Worm (Caenorhabditis elegans) whole organism, young adult: Measurements from ENCODE around the gene W02D7.5.
A peak's percentile ranks its signal among the peaks of the same experiment; 100 is the strongest.

ENCODE experiments used
- B0035.1 ChIP-seq: sonication (generic microtip); optimal IDR thresholded peaks from 2 replicates; lab custom pipeline; 2016; ENCODE audit warnings: missing genetic modification characterization, mild to moderate bottlenecking, missing compliant biosample characterization, missing genotype, missing genetic modification reagents
- B0336.3 ChIP-seq: fragments of 200-800 bp; sonication (Bioruptor generic); IDR thresholded peaks from 2 replicates; pipeline ENCODE4 v1.3.6; 2022; ENCODE audit warnings: missing genetic modification characterization, missing compliant biosample characterization
- C17E4.6 ChIP-seq: fragments of 200-800 bp; sonication (Bioruptor generic); IDR thresholded peaks from 2 replicates; pipeline ENCODE4 v1.3.6; 2022; ENCODE audit warnings: missing genetic modification reagents, missing genetic modification characterization, missing compliant biosample characterization
- F22D6.2 ChIP-seq: sonication (generic microtip); optimal IDR thresholded peaks from 2 replicates; lab custom pipeline; 2016; ENCODE audit warnings: mild to moderate bottlenecking, missing genetic modification characterization, missing compliant biosample characterization
- F23B12.7 ChIP-seq: sonication (generic microtip); optimal IDR thresholded peaks from 2 replicates; lab custom pipeline; 2017; ENCODE audit warnings: missing genetic modification characterization, mild to moderate bottlenecking, missing compliant biosample characterization, antibody characterized with exemption, moderate library complexity; ENCODE audit not compliant: insufficient read depth
- F37B4.10 ChIP-seq: fragments of 200-800 bp; sonication (Bioruptor generic); IDR thresholded peaks from 2 replicates; pipeline ENCODE4 v1.3.6; 2022; ENCODE audit warnings: missing genetic modification characterization, missing compliant biosample characterization
- F52B5.7 ChIP-seq: sonication (generic microtip); optimal IDR thresholded peaks from 2 replicates; lab custom pipeline; 2016; ENCODE audit warnings: mild to moderate bottlenecking, missing genetic modification characterization, missing compliant biosample characterization
- T07F8.4 ChIP-seq: sonication (generic microtip); optimal IDR thresholded peaks from 2 replicates; lab custom pipeline; 2016; ENCODE audit warnings: mild to moderate bottlenecking, missing genetic modification characterization, moderate library complexity, missing compliant biosample characterization
- Y67H2A.10 ChIP-seq: fragments of 200-800 bp; sonication (Bioruptor generic); conservative IDR thresholded peaks from 2 replicates; pipeline ENCODE4 v1.3.6; 2022; ENCODE audit warnings: missing genetic modification reagents, missing genetic modification characterization, missing compliant biosample characterization
- akir-1 ChIP-seq: fragments of 200-800 bp; sonication (Bioruptor generic); optimal IDR thresholded peaks from 2 replicates; lab custom pipeline; 2018; ENCODE audit warnings: mild to moderate bottlenecking, missing genetic modification characterization, moderate library complexity, missing compliant biosample characterization
- aptf-3 ChIP-seq: fragments of 200-800 bp; sonication (Bioruptor generic); IDR thresholded peaks from 2 replicates; pipeline ENCODE4 v1.3.6; 2022; ENCODE audit warnings: missing genetic modification characterization, missing compliant biosample characterization
- athp-1 ChIP-seq: sonication (generic microtip); optimal IDR thresholded peaks from 2 replicates; lab custom pipeline; 2017; ENCODE audit warnings: mild to moderate bottlenecking, missing genetic modification characterization, missing compliant biosample characterization
- attf-3 ChIP-seq: fragments of 200-800 bp; sonication (Bioruptor generic); conservative IDR thresholded peaks from 2 replicates; pipeline ENCODE4 v1.3.6; 2022; ENCODE audit warnings: missing genetic modification reagents, missing genetic modification characterization, missing compliant biosample characterization
- attf-5 ChIP-seq: fragments of 200-800 bp; sonication (Bioruptor generic); optimal IDR thresholded peaks from 2 replicates; lab custom pipeline; 2018; ENCODE audit warnings: mild to moderate bottlenecking, missing genetic modification characterization, missing compliant biosample characterization
- bed-1 ChIP-seq: fragments of 200-800 bp; sonication (Bioruptor generic); IDR thresholded peaks from 2 replicates; pipeline ENCODE4 v1.3.6; 2022; ENCODE audit warnings: missing genetic modification reagents, missing genetic modification characterization, missing compliant biosample characterization
- ccch-3 ChIP-seq: fragments of 200-800 bp; sonication (Bioruptor generic); optimal IDR thresholded peaks from 2 replicates; lab custom pipeline; 2018; ENCODE audit warnings: mild to moderate bottlenecking, missing genetic modification characterization, missing compliant biosample characterization
- cebp-1 ChIP-seq, 2 experiments: fragments of 200-800 bp in 1 of 2; sonication (Bioruptor generic) in 1 of 2; sonication (generic microtip) in 1 of 2; IDR thresholded peaks in 1 of 2; optimal IDR thresholded peaks in 1 of 2; 2 replicates each; pipeline versions ENCODE4 v1.3.6 to Lab custom; 2017 to 2022; ENCODE audit warnings: missing compliant biosample characterization in 2 of 2, missing genetic modification characterization in 2 of 2, mild to moderate bottlenecking in 1 of 2, missing genetic modification reagents in 1 of 2, moderate library complexity in 1 of 2
- ceh-27 ChIP-seq: fragments of 200-800 bp; sonication (Bioruptor generic); optimal IDR thresholded peaks from 2 replicates; lab custom pipeline; 2018; ENCODE audit warnings: mild to moderate bottlenecking, missing genetic modification characterization, moderate library complexity, missing compliant biosample characterization
- dpl-1 ChIP-seq: fragments of 150-350 bp; optimal IDR thresholded peaks from 2 replicates; lab custom pipeline; 2014; ENCODE audit warnings: missing biosample characterization, missing genetic modification reagents, missing genetic modification characterization
- efl-1 ChIP-seq: fragments of 150-350 bp; optimal IDR thresholded peaks from 2 replicates; lab custom pipeline; 2014; ENCODE audit warnings: missing biosample characterization, missing genetic modification reagents, missing genetic modification characterization
- fkh-3 ChIP-seq: sonication (generic microtip); optimal IDR thresholded peaks from 2 replicates; lab custom pipeline; 2016; ENCODE audit warnings: mild to moderate bottlenecking, missing genetic modification characterization, missing compliant biosample characterization
- hrde-1 ChIP-seq: sonication (generic microtip); optimal IDR thresholded peaks from 2 replicates; lab custom pipeline; 2016; ENCODE audit warnings: missing genetic modification characterization, mild to moderate bottlenecking, missing compliant biosample characterization, moderate library complexity, missing genotype, missing genetic modification reagents, borderline replicate concordance
- let-607 ChIP-seq, 2 experiments: fragments of 200-800 bp in 1 of 2; sonication (Bioruptor generic) in 1 of 2; sonication (generic microtip) in 1 of 2; optimal IDR thresholded peaks; 2 replicates each; lab custom pipeline; 2016 to 2018; ENCODE audit warnings: mild to moderate bottlenecking in 2 of 2, missing compliant biosample characterization in 2 of 2, missing genetic modification characterization in 2 of 2, moderate library complexity in 2 of 2, missing genotype in 1 of 2
- lin-35 ChIP-seq, 3 experiments: fragments of 150-350 bp in 2 of 3; sonication (generic microtip) in 1 of 3; optimal IDR thresholded peaks; 2 replicates each; lab custom pipeline; 2014 to 2018; ENCODE audit warnings: missing biosample characterization in 3 of 3, missing genetic modification characterization in 3 of 3, missing genetic modification reagents in 3 of 3
- lin-40 ChIP-seq: sonication (generic microtip); optimal IDR thresholded peaks from 2 replicates; lab custom pipeline; 2016; ENCODE audit warnings: missing genetic modification characterization, mild to moderate bottlenecking, missing compliant biosample characterization, missing genotype, missing genetic modification reagents
- lin-54 ChIP-seq: fragments of 200-800 bp; sonication (Bioruptor generic); optimal IDR thresholded peaks from 2 replicates; lab custom pipeline; 2018; ENCODE audit warnings: mild to moderate bottlenecking, missing genetic modification characterization, missing compliant biosample characterization
- madf-3 ChIP-seq: fragments of 200-800 bp; sonication (Bioruptor generic); IDR thresholded peaks from 2 replicates; pipeline ENCODE4 v1.3.6; 2022; ENCODE audit warnings: missing genetic modification reagents, missing genetic modification characterization, missing compliant biosample characterization
- madf-6 ChIP-seq: fragments of 200-800 bp; sonication (Bioruptor generic); IDR thresholded peaks from 2 replicates; pipeline ENCODE4 v1.3.6; 2022; ENCODE audit warnings: missing genetic modification reagents, missing genetic modification characterization, missing compliant biosample characterization
- nhr-27 ChIP-seq: fragments of 200-800 bp; sonication (Bioruptor generic); optimal IDR thresholded peaks from 2 replicates; lab custom pipeline; 2018; ENCODE audit warnings: mild to moderate bottlenecking, missing genetic modification characterization, moderate library complexity, missing compliant biosample characterization
- nhr-80 ChIP-seq: sonication (generic microtip); optimal IDR thresholded peaks from 2 replicates; lab custom pipeline; 2016; ENCODE audit warnings: missing genetic modification characterization, missing compliant biosample characterization
- snpc-1.3 ChIP-seq: sonication (generic microtip); optimal IDR thresholded peaks from 2 replicates; lab custom pipeline; 2017; ENCODE audit warnings: missing genetic modification characterization, mild to moderate bottlenecking, missing compliant biosample characterization, antibody characterized with exemption, moderate library complexity, missing genotype, missing genetic modification reagents; ENCODE audit not compliant: insufficient read depth
- snpc-4 ChIP-seq, 5 experiments: fragments of 150-350 bp in 1 of 5; sonication (generic microtip) in 4 of 5; optimal IDR thresholded peaks; 2 replicates each; lab custom pipeline; 2014 to 2018; ENCODE audit warnings: missing genetic modification characterization in 5 of 5, missing biosample characterization in 3 of 5, antibody characterized with exemption in 2 of 5, mild to moderate bottlenecking in 2 of 5, missing compliant biosample characterization in 2 of 5, missing genotype in 2 of 5, moderate library complexity in 2 of 5, missing genetic modification reagents in 1 of 5
- tbp1 ChIP-seq: fragments of 200-800 bp; sonication (Bioruptor generic); optimal IDR thresholded peaks from 2 replicates; lab custom pipeline; 2018; ENCODE audit warnings: mild to moderate bottlenecking, missing genetic modification characterization, missing compliant biosample characterization
- tlf-1 ChIP-seq: fragments of 200-800 bp; sonication (Bioruptor generic); optimal IDR thresholded peaks from 2 replicates; lab custom pipeline; 2018; ENCODE audit warnings: mild to moderate bottlenecking, missing genetic modification characterization, missing compliant biosample characterization
- zfh-2 ChIP-seq: fragments of 200-800 bp; sonication (Bioruptor generic); conservative IDR thresholded peaks from 2 replicates; pipeline ENCODE4 v1.3.6; 2022; ENCODE audit warnings: missing genetic modification reagents, missing genetic modification characterization, missing compliant biosample characterization

The W02D7.5 gene

ce11 chrV:8304461-8305195, 5.6 kb upstream of the W02D7.5 start, which contains the start of gene W02D7.11:
Gene W02D7.11 (minus strand): TSS chrV:8304511.
- no peak for TF ChIP-seq akir-1 (GFP tag; lab: Kevin White, UChicago)
- TF ChIP-seq let-607 (tag; optimal IDR thresholded peaks at IDR 0.05; lab: Kevin White, UChicago): no peak
- no peak for TF ChIP-seq C17E4.6
- TF ChIP-seq hrde-1 (tag; lab: Kevin White, UChicago): no peak
- TF ChIP-seq B0035.1 (tag; lab: Kevin White, UChicago): no peak
- TF ChIP-seq nhr-27 (tag; lab: Kevin White, UChicago): no peak
- TF ChIP-seq, all 124 proteins: peak for 0

ce11 chrV:8302522-8302921, 3.5 kb upstream of the W02D7.5 start, which contains the start of gene sel-9:
Gene sel-9 (minus strand): TSS chrV:8302580.
- no peak for TF ChIP-seq zfh-2 (GFP tag; lab: Robert Waterston, UW)
- no peak for TF ChIP-seq attf-5
- no peak for TF ChIP-seq ccch-3 (GFP tag; lab: Kevin White, UChicago)
- no peak for TF ChIP-seq F22D6.2 (tag; lab: Kevin White, UChicago)
- no peak for TF ChIP-seq hrde-1 (tag; lab: Kevin White, UChicago)
- peak in 1 of 2 experiments; percentile 70 for TF ChIP-seq let-607 (tag; optimal IDR thresholded peaks at IDR 0.05; lab: Kevin White, UChicago)
- no peak for TF ChIP-seq snpc-1.3 (tag; lab: Kevin White, UChicago)
- no peak for TF ChIP-seq T07F8.4
- TF ChIP-seq cebp-1 (GFP tag; IDR thresholded peaks at IDR 0.05; lab: Robert Waterston, UW): no peak
- peak; percentile 33 for TF ChIP-seq cebp-1 (tag; optimal IDR thresholded peaks at IDR 0.05; lab: Kevin White, UChicago)
- no peak for TF ChIP-seq tlf-1 (GFP tag; lab: Kevin White, UChicago)
- TF ChIP-seq athp-1 (tag; lab: Kevin White, UChicago): no peak
- peak; percentile 35 for TF ChIP-seq efl-1 (GFP tag; lab: Kevin White, UChicago)
- TF ChIP-seq B0035.1 (tag; lab: Kevin White, UChicago): no peak
- no peak for TF ChIP-seq F37B4.10
- TF ChIP-seq dpl-1 (GFP tag; lab: Kevin White, UChicago): peak; percentile 50
- peak; percentile 95 for TF ChIP-seq attf-3 (GFP tag; lab: Robert Waterston, UW)
- TF ChIP-seq lin-35 (GFP tag; optimal IDR thresholded peaks at IDR 0.05; lab: Kevin White, UChicago): no peak
- TF ChIP-seq lin-40: no peak
- no peak for TF ChIP-seq akir-1 (GFP tag; lab: Kevin White, UChicago)
- TF ChIP-seq tbp1: no peak
- TF ChIP-seq B0336.3: no peak
- TF ChIP-seq F23B12.7 (tag; lab: Kevin White, UChicago): no peak
- TF ChIP-seq madf-3 (GFP tag; lab: Robert Waterston, UW): no peak
- no peak for TF ChIP-seq Y67H2A.10 (GFP tag; lab: Robert Waterston, UW)
- no peak for TF ChIP-seq fkh-3 (tag; lab: Kevin White, UChicago)
- no peak for TF ChIP-seq nhr-80 (tag; lab: Kevin White, UChicago)
- no peak for TF ChIP-seq snpc-4 (GFP tag; optimal IDR thresholded peaks at IDR 0.05; lab: Kevin White, UChicago)
- peak in 1 of 4 experiments; percentile 11 for TF ChIP-seq snpc-4 (tag; optimal IDR thresholded peaks at IDR 0.05; lab: Kevin White, UChicago)
- no peak for TF ChIP-seq bed-1 (GFP tag; lab: Robert Waterston, UW)
- peak; percentile 54 for TF ChIP-seq lin-54 (GFP tag; lab: Kevin White, UChicago)
- TF ChIP-seq F52B5.7 (tag; lab: Kevin White, UChicago): no peak
- no peak for TF ChIP-seq ceh-27 (GFP tag; lab: Kevin White, UChicago)
- no peak for TF ChIP-seq madf-6 (GFP tag; lab: Robert Waterston, UW)
- no peak for TF ChIP-seq aptf-3
